Fruit fly (Drosophila melanogaster) whole organism, embryonic: Measurements from ENCODE around the gene CG34107.

Source experiments
- CG10209 ChIP-seq: fragments of 200-800 bp; sonication (Bioruptor generic); optimal IDR thresholded peaks from 3 replicates; lab custom pipeline; 2017; ENCODE audit warnings: missing biosample characterization, mild to moderate bottlenecking, missing genetic modification characterization, missing genetic modification reagents
- CG1024 ChIP-seq: fragments of 200-800 bp; sonication (Bioruptor generic); IDR thresholded peaks from 2 replicates; pipeline ENCODE4 v1.3.6; 2022; ENCODE audit warnings: missing biosample characterization, missing genetic modification characterization
- CG10267 ChIP-seq: fragments of 200-800 bp; sonication (Bioruptor generic); optimal IDR thresholded peaks from 2 replicates; lab custom pipeline; 2018; ENCODE audit warnings: missing biosample characterization, mild to moderate bottlenecking, missing genetic modification characterization, moderate library complexity
- CG10565 ChIP-seq: fragments of 200-800 bp; sonication (Bioruptor generic); optimal IDR thresholded peaks from 3 replicates; lab custom pipeline; 2016; ENCODE audit warnings: missing biosample characterization, mild to moderate bottlenecking, missing genetic modification characterization
- CG15269 ChIP-seq: fragments of 200-800 bp; sonication (Bioruptor generic); optimal IDR thresholded peaks from 2 replicates; lab custom pipeline; 2018; ENCODE audit warnings: missing biosample characterization, mild to moderate bottlenecking, missing genetic modification characterization, moderate library complexity
- CG15514 ChIP-seq: fragments of 200-800 bp; sonication (Bioruptor generic); optimal IDR thresholded peaks from 3 replicates; lab custom pipeline; 2017; ENCODE audit warnings: missing biosample characterization, missing genetic modification characterization, mild to moderate bottlenecking, moderate library complexity, missing genetic modification reagents
- CG16779 ChIP-seq: fragments of 200-800 bp; sonication (Bioruptor generic); IDR thresholded peaks from 2 replicates; pipeline ENCODE4 v1.3.6; 2022; ENCODE audit warnings: missing biosample characterization, missing genetic modification characterization
- CG17361 ChIP-seq: fragments of 200-800 bp; sonication (Bioruptor generic); IDR thresholded peaks from 3 replicates; pipeline ENCODE4 v1.3.6; 2022; ENCODE audit warnings: missing biosample characterization, missing genetic modification characterization
- CG17612 ChIP-seq: fragments of 200-800 bp; sonication (Bioruptor generic); IDR thresholded peaks from 2 replicates; pipeline ENCODE4 v1.3.6; 2022; ENCODE audit warnings: missing biosample characterization, missing genetic modification characterization
- CG2199 ChIP-seq: fragments of 200-800 bp; sonication (Bioruptor generic); IDR thresholded peaks from 3 replicates; pipeline ENCODE4 v1.3.6; 2022; ENCODE audit warnings: missing biosample characterization, missing genetic modification characterization
- CG31224 ChIP-seq: fragments of 200-800 bp; sonication (Bioruptor generic); IDR thresholded peaks from 2 replicates; pipeline ENCODE4 v1.3.6; 2022; ENCODE audit warnings: missing biosample characterization, missing genetic modification characterization
- CG43689 ChIP-seq: fragments of 200-800 bp; sonication (Bioruptor generic); IDR thresholded peaks from 2 replicates; pipeline ENCODE4 v1.3.6; 2022; ENCODE audit warnings: missing biosample characterization, missing genetic modification characterization
- CG5180 ChIP-seq: fragments of 200-800 bp; sonication (Bioruptor generic); optimal IDR thresholded peaks from 3 replicates; lab custom pipeline; 2017; ENCODE audit warnings: missing biosample characterization, missing genetic modification characterization, mild to moderate bottlenecking, moderate library complexity, missing genetic modification reagents
- CG6254 ChIP-seq: fragments of 200-800 bp; sonication (Bioruptor generic); optimal IDR thresholded peaks from 3 replicates; lab custom pipeline; 2017; ENCODE audit warnings: mild to moderate bottlenecking, missing biosample characterization, missing genetic modification reagents, missing genetic modification characterization
- Deaf1 ChIP-seq: fragments of 200-800 bp; optimal IDR thresholded peaks from 3 replicates; lab custom pipeline; 2019; ENCODE audit warnings: missing biosample characterization, mild to moderate bottlenecking, missing genetic modification characterization, moderate library complexity
- Fer3 ChIP-seq: fragments of 200-800 bp; sonication (Bioruptor generic); optimal IDR thresholded peaks from 2 replicates; lab custom pipeline; 2018; ENCODE audit warnings: missing biosample characterization, mild to moderate bottlenecking, missing genetic modification characterization, moderate library complexity
- HmgD ChIP-seq: fragments of 200-800 bp; sonication (Bioruptor generic); optimal IDR thresholded peaks from 3 replicates; lab custom pipeline; 2016; ENCODE audit warnings: missing biosample characterization, missing genetic modification characterization
- Jarid2 ChIP-seq: fragments of 200-800 bp; sonication (Bioruptor generic); optimal IDR thresholded peaks from 3 replicates; lab custom pipeline; 2017; ENCODE audit warnings: mild to moderate bottlenecking, missing biosample characterization, missing genetic modification reagents, missing genetic modification characterization
- Lhr ChIP-seq: fragments of 200-800 bp; sonication (Bioruptor generic); optimal IDR thresholded peaks from 3 replicates; lab custom pipeline; 2017; ENCODE audit warnings: mild to moderate bottlenecking, missing biosample characterization, missing genetic modification reagents, missing genetic modification characterization
- Lim3 ChIP-seq: fragments of 200-800 bp; sonication (Bioruptor generic); IDR thresholded peaks from 2 replicates; pipeline ENCODE4 v1.3.6; 2022; ENCODE audit warnings: missing biosample characterization, missing genetic modification characterization
- Mes4 ChIP-seq: fragments of 200-800 bp; sonication (Bioruptor generic); optimal IDR thresholded peaks from 2 replicates; lab custom pipeline; 2016; ENCODE audit warnings: missing biosample characterization, missing genetic modification characterization
- Oaz ChIP-seq: fragments of 200-800 bp; sonication (Bioruptor generic); IDR thresholded peaks from 2 replicates; pipeline ENCODE4 v1.3.6; 2022; ENCODE audit warnings: missing biosample characterization, missing genetic modification characterization
- Sox100B ChIP-seq: fragments of 200-800 bp; sonication (Bioruptor generic); optimal IDR thresholded peaks from 3 replicates; lab custom pipeline; 2018; ENCODE audit warnings: missing biosample characterization, mild to moderate bottlenecking, missing genetic modification characterization
- Sox102F ChIP-seq: fragments of 200-800 bp; sonication (Bioruptor generic); optimal IDR thresholded peaks from 2 replicates; lab custom pipeline; 2018; ENCODE audit warnings: missing biosample characterization, mild to moderate bottlenecking, missing genetic modification characterization, moderate library complexity
- btn ChIP-seq: fragments of 200-800 bp; sonication (Bioruptor generic); optimal IDR thresholded peaks from 2 replicates; lab custom pipeline; 2016; ENCODE audit warnings: missing biosample characterization, missing genetic modification characterization
- chinmo ChIP-seq: fragments of 200-800 bp; sonication (Bioruptor generic); IDR thresholded peaks from 4 replicates; pipeline ENCODE4 v1.3.6; 2022; ENCODE audit warnings: missing biosample characterization, missing genetic modification characterization; ENCODE audit not compliant: partially characterized antibody
- disco-r ChIP-seq: fragments of 200-800 bp; sonication (Bioruptor generic); optimal IDR thresholded peaks from 2 replicates; lab custom pipeline; 2016; ENCODE audit warnings: missing biosample characterization, missing genetic modification characterization
- exex ChIP-seq: fragments of 200-800 bp; sonication (Bioruptor generic); optimal IDR thresholded peaks from 4 replicates; lab custom pipeline; 2018; ENCODE audit warnings: missing biosample characterization, mild to moderate bottlenecking, missing genetic modification characterization, moderate library complexity
- grn ChIP-seq: fragments of 200-800 bp; sonication (Bioruptor generic); optimal IDR thresholded peaks from 3 replicates; lab custom pipeline; 2017; ENCODE audit warnings: missing biosample characterization, missing genetic modification characterization
- hbn ChIP-seq: fragments of 200-800 bp; sonication (Bioruptor generic); IDR thresholded peaks from 2 replicates; pipeline ENCODE4 v1.3.6; 2022; ENCODE audit warnings: missing biosample characterization, missing genetic modification characterization; ENCODE audit not compliant: partially characterized antibody
- hkb ChIP-seq, 2 experiments: fragments of 200-800 bp in 1 of 2; fragments of >200 bp in 1 of 2; sonication (Bioruptor generic) in 1 of 2; IDR thresholded peaks in 1 of 2; optimal IDR thresholded peaks in 1 of 2; 2 replicates each; pipeline versions ENCODE4 v1.3.6 to Lab custom; 2017 to 2022; ENCODE audit warnings: missing biosample characterization in 1 of 2, missing genetic modification characterization in 1 of 2
- ind ChIP-seq: fragments of 200-800 bp; sonication (Bioruptor generic); optimal IDR thresholded peaks from 3 replicates; lab custom pipeline; 2016; ENCODE audit warnings: missing biosample characterization, missing genetic modification characterization
- insv ChIP-seq, 2 experiments: fragments of 200-800 bp; sonication (Bioruptor generic); optimal IDR thresholded peaks; 3 replicates each; lab custom pipeline; 2016 to 2018; ENCODE audit warnings: missing biosample characterization in 2 of 2, missing genetic modification characterization in 2 of 2
- maf-S ChIP-seq: fragments of 200-800 bp; sonication (Bioruptor generic); optimal IDR thresholded peaks from 2 replicates; lab custom pipeline; 2016; ENCODE audit warnings: missing biosample characterization, missing genetic modification characterization
- mirr ChIP-seq: fragments of 200-800 bp; sonication (Bioruptor generic); optimal IDR thresholded peaks from 3 replicates; lab custom pipeline; 2018; ENCODE audit warnings: missing biosample characterization, mild to moderate bottlenecking, missing genetic modification characterization
- pb ChIP-seq: fragments of 200-800 bp; sonication (Bioruptor generic); optimal IDR thresholded peaks from 3 replicates; lab custom pipeline; 2016; ENCODE audit warnings: missing biosample characterization, missing genetic modification characterization
- psq ChIP-seq: fragments of 200-800 bp; sonication (Bioruptor generic); optimal IDR thresholded peaks from 2 replicates; lab custom pipeline; 2017; ENCODE audit warnings: missing biosample characterization, missing genetic modification characterization
- run ChIP-seq: fragments of 200-800 bp; sonication (Bioruptor generic); optimal IDR thresholded peaks from 3 replicates; lab custom pipeline; 2018; ENCODE audit warnings: missing biosample characterization, mild to moderate bottlenecking, missing genetic modification characterization
- salm ChIP-seq: fragments of 200-800 bp; sonication (Bioruptor generic); optimal IDR thresholded peaks from 2 replicates; lab custom pipeline; 2018; ENCODE audit warnings: missing biosample characterization, mild to moderate bottlenecking, missing genetic modification characterization
- scrt ChIP-seq: fragments of 200-800 bp; sonication (Bioruptor generic); optimal IDR thresholded peaks from 2 replicates; lab custom pipeline; 2018; ENCODE audit warnings: missing biosample characterization, mild to moderate bottlenecking, missing genetic modification characterization, moderate library complexity
- so ChIP-seq: fragments of 200-800 bp; sonication (Bioruptor generic); IDR thresholded peaks from 3 replicates; pipeline ENCODE4 v1.3.6; 2022; ENCODE audit warnings: missing biosample characterization, missing genetic modification characterization
- stwl ChIP-seq: fragments of 200-800 bp; sonication (Bioruptor generic); optimal IDR thresholded peaks from 3 replicates; lab custom pipeline; 2018; ENCODE audit warnings: missing biosample characterization, mild to moderate bottlenecking, missing genetic modification characterization, moderate library complexity
- tna ChIP-seq: fragments of 200-800 bp; sonication (Bioruptor generic); IDR thresholded peaks from 2 replicates; pipeline ENCODE4 v1.3.6; 2022; ENCODE audit warnings: missing biosample characterization, missing genetic modification characterization; ENCODE audit not compliant: partially characterized antibody
- wor ChIP-seq: fragments of 200-800 bp; sonication (Bioruptor generic); IDR thresholded peaks from 2 replicates; pipeline ENCODE4 v1.3.6; 2022; ENCODE audit warnings: missing biosample characterization, missing genetic modification characterization
- zen ChIP-seq: fragments of 200-800 bp; sonication (Bioruptor generic); optimal IDR thresholded peaks from 3 replicates; lab custom pipeline; 2018; ENCODE audit warnings: missing biosample characterization, mild to moderate bottlenecking, missing genetic modification characterization, moderate library complexity

CG34107 gene

DNA sequence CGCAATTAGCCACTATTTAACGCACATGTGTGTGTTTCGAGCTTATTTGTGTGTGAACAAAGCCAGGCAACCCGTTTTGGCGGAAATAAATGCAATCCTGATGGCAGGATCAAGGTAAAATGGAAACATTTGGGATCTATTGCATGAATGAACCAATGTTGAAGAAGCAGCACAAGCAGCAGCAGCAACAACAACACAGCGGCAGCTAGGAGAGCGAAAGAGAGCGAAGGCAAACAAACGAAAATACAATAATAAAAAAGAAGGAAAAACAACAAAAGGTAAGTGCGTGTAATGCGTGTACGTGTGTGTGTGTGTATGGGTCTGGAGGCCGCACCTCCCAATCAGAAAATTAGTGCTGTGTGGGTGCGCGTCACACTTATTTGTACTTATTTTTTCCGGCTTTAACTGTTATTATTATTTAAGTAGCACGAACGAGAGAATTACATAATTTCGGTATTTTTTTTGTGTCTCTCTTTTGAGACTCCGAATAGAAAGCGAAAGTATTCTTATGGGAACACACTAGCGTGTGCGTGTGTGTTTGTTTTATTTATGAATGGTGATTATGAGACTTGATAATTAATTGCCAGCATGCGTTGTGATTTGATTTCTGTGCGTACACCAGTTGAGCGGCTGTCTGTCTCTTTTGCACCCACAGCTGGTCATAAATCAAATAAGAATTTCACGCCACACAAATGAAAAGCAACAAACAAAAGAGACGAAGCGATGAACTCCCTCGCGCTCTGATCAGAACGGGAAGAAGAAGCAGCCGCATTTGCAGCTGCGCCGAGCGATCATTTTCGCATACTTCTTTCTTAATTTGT lies 40.1 kb downstream of the CG34107 start (continued):
- TF ChIP-seq mirr (peak; percentile 37), zen (tag; lab: Kevin White, UChicago) (peak; percentile 68), insv (GFP tag; optimal IDR thresholded peaks at IDR 0.05; lab: Kevin White, UChicago) (peak; percentile 81 to 97), scrt (GFP tag; lab: Kevin White, UChicago) (no peak), grn (GFP tag; lab: Kevin White, UChicago) (no peak), CG15514 (GFP tag; lab: Kevin White, UChicago) (no peak)

dm6 chr3R:10265552-10266137 lies 40.9 kb downstream of the CG34107 start:
- no peak for TF ChIP-seq hbn (GFP tag; lab: Robert Waterston, UW)
- 0 out of 4 replicates have a peak, but pooled peaks have one; percentile 67 for TF ChIP-seq chinmo (GFP tag; lab: Robert Waterston, UW)
- TF ChIP-seq btn (GFP tag; lab: Kevin White, UChicago) = no peak
- peak; percentile 62 for TF ChIP-seq CG31224 (GFP tag; lab: Robert Waterston, UW)
- TF ChIP-seq salm = no peak
- no peak for TF ChIP-seq so (GFP tag; lab: Robert Waterston, UW)
- TF ChIP-seq tna (GFP tag; lab: Robert Waterston, UW) = no peak
- TF ChIP-seq pb = no peak
- no peak for TF ChIP-seq hkb (optimal IDR thresholded peaks at IDR 0.05; lab: Kevin White, UChicago)
- peak; percentile 67 for TF ChIP-seq hkb (GFP tag; IDR thresholded peaks at IDR 0.05; lab: Robert Waterston, UW)
- TF ChIP-seq Fer3 (tag; lab: Kevin White, UChicago) = peak; percentile 44
- no peak for TF ChIP-seq Lhr (GFP tag; lab: Kevin White, UChicago)
- peak; percentile 42 for TF ChIP-seq CG10267 (tag; lab: Kevin White, UChicago)
- TF ChIP-seq CG6254 (GFP tag; lab: Kevin White, UChicago) = no peak
- TF ChIP-seq CG10565 = no peak
- TF ChIP-seq CG16779 (GFP tag; lab: Robert Waterston, UW) = 0 out of 2 replicates have a peak, but pooled peaks have one; percentile 9
- no peak; the same call in 1 of the 2 replicates for TF ChIP-seq CG17612 (GFP tag; lab: Robert Waterston, UW)
- TF ChIP-seq Oaz (GFP tag; lab: Robert Waterston, UW) = peak; percentile 29; the same call in 1 of the 2 replicates
- TF ChIP-seq disco-r = peak; percentile 35
- TF ChIP-seq Jarid2 (GFP tag; lab: Kevin White, UChicago) = peak; percentile 18
- peak; percentile 21 for TF ChIP-seq CG5180 (GFP tag; lab: Kevin White, UChicago)
- TF ChIP-seq Lim3 (GFP tag; lab: Robert Waterston, UW) = no peak; the same call in 1 of the 2 replicates
- TF ChIP-seq exex (tag; lab: Kevin White, UChicago) = peak; percentile 12
- peak; percentile 58 for TF ChIP-seq ind (GFP tag; lab: Kevin White, UChicago)
- 0 out of 2 replicates have a peak, but pooled peaks have one; percentile 25 for TF ChIP-seq CG43689 (GFP tag; lab: Robert Waterston, UW)
- no peak for TF ChIP-seq Deaf1 (tag; lab: Kevin White, UChicago)
- no peak for TF ChIP-seq run (tag; lab: Kevin White, UChicago)
- no peak for TF ChIP-seq CG1024 (GFP tag; lab: Robert Waterston, UW)
- no peak for TF ChIP-seq HmgD (GFP tag; lab: Kevin White, UChicago)
- TF ChIP-seq CG17361 (GFP tag; lab: Robert Waterston, UW) = peak; percentile 72
- TF ChIP-seq psq = no peak
- no peak for TF ChIP-seq CG2199 (GFP tag; lab: Robert Waterston, UW)
- peak; percentile 29 for TF ChIP-seq Sox100B (GFP tag; lab: Kevin White, UChicago)
- TF ChIP-seq wor (GFP tag; lab: Robert Waterston, UW) = peak; percentile 15; the same call in 1 of the 2 replicates
- TF ChIP-seq maf-S = peak; percentile 8
- peak; percentile 44 for TF ChIP-seq Sox102F (GFP tag; lab: Kevin White, UChicago)
- no peak for TF ChIP-seq Mes4
- peak; percentile 29 for TF ChIP-seq CG10209 (GFP tag; lab: Kevin White, UChicago)
- peak; percentile 56 for TF ChIP-seq CG15269 (tag; lab: Kevin White, UChicago)
- TF ChIP-seq stwl (tag; lab: Kevin White, UChicago) = no peak
